Worm (Caenorhabditis elegans) whole organism, L2 larva: ENCODE data around the gene npl-10.

Experiments used
- C34F6.9 ChIP-seq: fragments of 150-350 bp; optimal IDR thresholded peaks from 2 replicates; lab custom pipeline; 2014; ENCODE audit warnings: missing biosample characterization, missing genetic modification characterization
- ceh-16 ChIP-seq: fragments of 150-350 bp; optimal IDR thresholded peaks from 2 replicates; lab custom pipeline; 2014; ENCODE audit warnings: missing biosample characterization, missing genetic modification characterization
- ceh-82 ChIP-seq: fragments of 150-350 bp; optimal IDR thresholded peaks from 2 replicates; lab custom pipeline; 2014; ENCODE audit warnings: missing biosample characterization, missing genetic modification characterization
- dmd-4 ChIP-seq: sonication (generic microtip); optimal IDR thresholded peaks from 2 replicates; lab custom pipeline; 2017; ENCODE audit warnings: missing biosample characterization, missing genetic modification characterization
- elt-1 ChIP-seq: fragments of 150-350 bp; optimal IDR thresholded peaks from 2 replicates; lab custom pipeline; 2014; ENCODE audit warnings: missing biosample characterization, missing genetic modification characterization
- elt-3 ChIP-seq: sonication (generic microtip); optimal IDR thresholded peaks from 2 replicates; lab custom pipeline; 2017; ENCODE audit warnings: missing biosample characterization, missing genetic modification characterization
- nhr-25 ChIP-seq: fragments of 150-350 bp; sonication (generic microtip); optimal IDR thresholded peaks from 3 replicates; lab custom pipeline; 2014; ENCODE audit warnings: missing biosample characterization, missing genetic modification characterization
- ztf-11 ChIP-seq: sonication (generic microtip); optimal IDR thresholded peaks from 2 replicates; lab custom pipeline; 2017; ENCODE audit warnings: missing biosample characterization, missing genetic modification characterization

DNA sequence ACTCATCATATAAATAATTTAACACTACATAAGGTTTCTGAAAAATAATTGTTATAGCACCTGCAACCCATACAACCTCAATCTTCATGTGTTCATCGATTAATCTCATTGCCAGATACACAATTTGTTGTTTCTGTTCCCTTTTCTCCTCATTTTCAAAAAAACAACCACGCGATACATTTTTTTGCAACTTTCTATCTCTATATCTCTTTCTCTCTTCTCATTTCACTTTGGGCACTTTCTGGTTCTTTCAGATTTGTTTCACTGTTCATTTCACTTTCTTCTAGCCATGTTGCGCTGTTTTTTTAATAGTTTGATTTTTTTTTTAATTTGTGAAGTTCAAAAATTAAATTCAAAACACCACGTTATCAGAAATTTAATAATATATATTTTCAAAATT, 23.5 kb upstream of the npl-10 start:
- TF ChIP-seq ceh-16 (tag; lab: Kevin White, UChicago) (no peak), elt-1 (tag; lab: Kevin White, UChicago) (no peak), nhr-25 (tag; lab: Kevin White, UChicago) (no peak), dmd-4 (no peak), elt-3 (tag; lab: Kevin White, UChicago) (no peak), ztf-11 (tag; lab: Kevin White, UChicago) (no peak), C34F6.9 (tag; lab: Kevin White, UChicago) (no peak), ceh-82 (tag; lab: Kevin White, UChicago) (no peak)
